Worm (Caenorhabditis elegans): ENCODE results near the gene ric-3.

- no peak for TF ChIP-seq tab-1 (GFP tag; IDR thresholded peaks at IDR 0.05)
- no peak for TF ChIP-seq flt-1 (GFP tag; IDR thresholded peaks at IDR 0.05)
- TF ChIP-seq ztf-29 (GFP tag; IDR thresholded peaks at IDR 0.05), result no peak
- no peak for TF ChIP-seq ztf-23 (GFP tag; IDR thresholded peaks at IDR 0.05)
- no peak for TF ChIP-seq klf-2 (GFP tag; conservative IDR thresholded peaks at IDR 0.05)
- no peak for TF ChIP-seq med-1 (GFP tag; optimal IDR thresholded peaks at IDR 0.05; ENCODE audit: insufficient read depth)
- no peak for TF ChIP-seq cog-1 (tag; optimal IDR thresholded peaks at IDR 0.05)
- TF ChIP-seq ref-1 (GFP tag; conservative IDR thresholded peaks at IDR 0.05), result no peak
These were observed 47.9 kb upstream of the ric-3 start, which contains the start of gene rdl-1 for ce11 chrIV:7770162-7770561.
